Fruit fly (Drosophila melanogaster): ENCODE data around the gene Npc2c.

- peak; percentile 81 for TF ChIP-seq CG8290 (GFP tag; optimal IDR thresholded peaks at IDR 0.05)
- TF ChIP-seq CG8290 (tag; optimal IDR thresholded peaks at IDR 0.05) = peak in 1 of 2 experiments; percentile 68
- peak; percentile 78 for TF ChIP-seq fd96Cb (tag; optimal IDR thresholded peaks at IDR 0.05)
- peak; percentile 36 for TF ChIP-seq CG34376 (GFP tag; optimal IDR thresholded peaks at IDR 0.05)
- TF ChIP-seq CG34422 (GFP tag; IDR thresholded peaks at IDR 0.05) = peak; percentile 92
- no peak for TF ChIP-seq CG9876 (GFP tag; optimal IDR thresholded peaks at IDR 0.05)
- peak; percentile 5 for TF ChIP-seq CrebB (tag; optimal IDR thresholded peaks at IDR 0.05)
- TF ChIP-seq CG10274 (GFP tag; optimal IDR thresholded peaks at IDR 0.05) = no peak
- TF ChIP-seq CG11398 (GFP tag; optimal IDR thresholded peaks at IDR 0.05) = no peak
- peak; percentile 84 for TF ChIP-seq CG43689 (GFP tag; IDR thresholded peaks at IDR 0.05)
- no peak for TF ChIP-seq pum (GFP tag; optimal IDR thresholded peaks at IDR 0.05)
- TF ChIP-seq CG1529 (GFP tag; optimal IDR thresholded peaks at IDR 0.05) = peak; percentile 15
- TF ChIP-seq CG3281 (GFP tag; optimal IDR thresholded peaks at IDR 0.05) = peak; percentile 70
- no peak for TF ChIP-seq CG7987 (GFP tag; optimal IDR thresholded peaks at IDR 0.05)
Measured at dm6 chr3R:10042664-10043372, 17.2 kb upstream of the Npc2c start, which contains the start of the genes Mical and CG3909.

Data from whole organism, embryonic.